Worm (Caenorhabditis elegans) whole organism, early embryonic: ENCODE results near the gene R12H7.4.

Experiments used
- B0310.2 ChIP-seq: sonication (generic microtip); optimal IDR thresholded peaks from 2 replicates; lab custom pipeline; 2016; ENCODE audit warnings: mild to moderate bottlenecking, missing genetic modification characterization, missing compliant biosample characterization
- aly-1 ChIP-seq: sonication (generic microtip); optimal IDR thresholded peaks from 2 replicates; lab custom pipeline; 2016; ENCODE audit warnings: missing genetic modification characterization, missing compliant biosample characterization
- ama-1 ChIP-seq: fragments of 150-350 bp; optimal IDR thresholded peaks from 2 replicates; lab custom pipeline; 2014
- ceh-13 ChIP-seq: fragments of 200-800 bp; sonication (Bioruptor generic); optimal IDR thresholded peaks from 2 replicates; lab custom pipeline; 2018; ENCODE audit warnings: mild to moderate bottlenecking, missing genetic modification characterization, missing compliant biosample characterization
- ceh-36 ChIP-seq: sonication (generic microtip); optimal IDR thresholded peaks from 2 replicates; lab custom pipeline; 2016; ENCODE audit warnings: missing genetic modification characterization, inconsistent platforms, missing compliant biosample characterization
- ets-7 ChIP-seq: sonication (generic microtip); optimal IDR thresholded peaks from 2 replicates; lab custom pipeline; 2016; ENCODE audit warnings: missing genotype, missing genetic modification characterization, missing compliant biosample characterization
- flt-1 ChIP-seq: fragments of 200-800 bp; sonication (Bioruptor generic); IDR thresholded peaks from 2 replicates; pipeline ENCODE4 v1.3.6; 2022; ENCODE audit warnings: missing genetic modification characterization, missing compliant biosample characterization
- hmbx-1 ChIP-seq: sonication (generic microtip); optimal IDR thresholded peaks from 2 replicates; lab custom pipeline; 2016; ENCODE audit warnings: mild to moderate bottlenecking, missing genetic modification characterization, missing compliant biosample characterization
- hmg-4 ChIP-seq: fragments of 200-800 bp; sonication (Bioruptor generic); optimal IDR thresholded peaks from 2 replicates; lab custom pipeline; 2018; ENCODE audit warnings: mild to moderate bottlenecking, missing genetic modification characterization, missing compliant biosample characterization
- hnd-1 ChIP-seq: sonication (generic microtip); optimal IDR thresholded peaks from 2 replicates; lab custom pipeline; 2016; ENCODE audit warnings: missing genetic modification characterization, missing compliant biosample characterization
- pes-1 ChIP-seq: fragments of 200-800 bp; sonication (Bioruptor generic); IDR thresholded peaks from 2 replicates; pipeline ENCODE4 v1.3.6; 2022; ENCODE audit warnings: missing genetic modification reagents, missing genetic modification characterization, missing compliant biosample characterization
- scrt-1 ChIP-seq: fragments of 200-800 bp; sonication (Bioruptor generic); IDR thresholded peaks from 2 replicates; pipeline ENCODE4 v1.3.6; 2022; ENCODE audit warnings: missing genetic modification characterization, missing compliant biosample characterization
- tbx-11 ChIP-seq: fragments of 200-800 bp; sonication (Bioruptor generic); IDR thresholded peaks from 2 replicates; pipeline ENCODE4 v1.3.6; 2022; ENCODE audit warnings: missing genetic modification characterization, missing compliant biosample characterization
- tbx-37 ChIP-seq: fragments of 200-800 bp; sonication (Bioruptor generic); conservative IDR thresholded peaks from 2 replicates; pipeline ENCODE4 v1.3.6; 2022; ENCODE audit warnings: missing genetic modification reagents, missing genetic modification characterization, missing compliant biosample characterization

DNA sequence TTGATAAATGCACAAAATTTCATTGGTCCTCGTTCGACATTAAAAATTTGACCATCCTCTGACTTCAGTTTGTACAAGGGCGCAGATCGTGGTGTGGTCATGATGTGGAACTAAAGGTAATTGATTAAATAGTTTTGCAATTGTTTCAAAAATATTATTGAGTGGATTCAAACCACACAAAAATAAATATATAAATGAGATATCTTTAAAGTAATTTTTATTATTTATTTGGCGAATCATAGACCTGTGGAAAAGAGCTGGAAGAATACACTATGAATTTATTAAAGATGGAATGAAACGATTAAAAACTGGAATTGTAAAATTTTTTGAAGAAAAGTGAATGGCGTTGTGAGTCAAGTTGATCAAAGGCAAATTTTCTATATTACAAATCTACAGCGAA lies 6.5 kb downstream of the R12H7.4 start, which contains the start of gene skr-20:
- TF ChIP-seq tbx-11: no peak
- no peak for TF ChIP-seq pes-1 (GFP tag; lab: Robert Waterston, UW)
- no peak for TF ChIP-seq tbx-37 (GFP tag; lab: Robert Waterston, UW)
- no peak for TF ChIP-seq ama-1 (lab: Kevin White, UChicago)
- no peak for TF ChIP-seq hmg-4 (GFP tag; lab: Kevin White, UChicago)
- TF ChIP-seq ets-7: no peak
- no peak for TF ChIP-seq ceh-13 (GFP tag; lab: Kevin White, UChicago)
- no peak for TF ChIP-seq flt-1 (GFP tag; lab: Robert Waterston, UW)
- no peak for TF ChIP-seq hnd-1 (tag; lab: Kevin White, UChicago)
- TF ChIP-seq aly-1 (tag; lab: Kevin White, UChicago): no peak
- no peak for TF ChIP-seq hmbx-1 (tag; lab: Kevin White, UChicago)
- TF ChIP-seq B0310.2 (tag; lab: Kevin White, UChicago): no peak
- TF ChIP-seq ceh-36 (tag; lab: Kevin White, UChicago): no peak
- TF ChIP-seq scrt-1 (GFP tag; lab: Robert Waterston, UW): no peak
